Fruit fly (Drosophila melanogaster) Kc167 (cell line): Measurements from ENCODE around the gene ct.

Source experiments
- Sin3A ChIP-seq: fragments of >200 bp; optimal IDR thresholded peaks from 2 replicates; lab custom pipeline; 2018; ENCODE audit warnings: missing external identifiers
- h ChIP-seq: fragments of >200 bp; optimal IDR thresholded peaks from 3 replicates; lab custom pipeline; 2018; ENCODE audit warnings: missing external identifiers
- insv ChIP-seq: fragments of >200 bp; optimal IDR thresholded peaks from 3 replicates; lab custom pipeline; 2018; ENCODE audit warnings: missing external identifiers
- ttk ChIP-seq: sonication (Bioruptor generic); optimal IDR thresholded peaks from 2 replicates; lab custom pipeline; 2017; ENCODE audit warnings: missing external identifiers

- TF ChIP-seq Sin3A (lab: Kevin White, UChicago) = no peak
- TF ChIP-seq h (lab: Kevin White, UChicago) = no peak
- no peak for TF ChIP-seq ttk
- TF ChIP-seq insv (lab: Kevin White, UChicago) = no peak
These were observed 113.7 kb downstream of the ct start, which contains the start of gene Hira for dm6 chrX:7721905-7722304.
